Fruit fly (Drosophila melanogaster) whole organism, embryonic: ENCODE measurements around the gene CG3457.

Source experiments
- ATbp ChIP-seq: fragments of 200-800 bp; sonication (Bioruptor generic); optimal IDR thresholded peaks from 2 replicates; lab custom pipeline; 2017; ENCODE audit warnings: missing biosample characterization, mild to moderate bottlenecking, missing genetic modification characterization, missing genetic modification reagents
- Antp ChIP-seq: fragments of 200-800 bp; sonication (Bioruptor generic); optimal IDR thresholded peaks from 3 replicates; lab custom pipeline; 2016; ENCODE audit warnings: missing biosample characterization, missing genetic modification characterization
- CG1024 ChIP-seq: fragments of 200-800 bp; sonication (Bioruptor generic); IDR thresholded peaks from 2 replicates; pipeline ENCODE4 v1.3.6; 2022; ENCODE audit warnings: missing biosample characterization, missing genetic modification characterization
- CG10543 ChIP-seq: fragments of 200-800 bp; sonication (Bioruptor generic); optimal IDR thresholded peaks from 3 replicates; lab custom pipeline; 2017; ENCODE audit warnings: missing biosample characterization, mild to moderate bottlenecking, missing genetic modification characterization, moderate library complexity
- CG11695 ChIP-seq: fragments of 200-800 bp; sonication (Bioruptor generic); IDR thresholded peaks from 3 replicates; pipeline ENCODE4 v1.3.6; 2022; ENCODE audit warnings: missing biosample characterization, missing genetic modification characterization
- CG18262 ChIP-seq: fragments of 200-800 bp; optimal IDR thresholded peaks from 3 replicates; lab custom pipeline; 2019; ENCODE audit warnings: missing biosample characterization, mild to moderate bottlenecking, missing genetic modification characterization, moderate library complexity
- CG2889 ChIP-seq: fragments of 200-800 bp; sonication (Bioruptor generic); IDR thresholded peaks from 3 replicates; pipeline ENCODE4 v1.3.6; 2022; ENCODE audit warnings: missing biosample characterization, missing genetic modification characterization
- CG30020 ChIP-seq: fragments of 200-800 bp; optimal IDR thresholded peaks from 2 replicates; lab custom pipeline; 2019; ENCODE audit warnings: missing biosample characterization, mild to moderate bottlenecking, missing genetic modification characterization, moderate library complexity
- CG32772 ChIP-seq: fragments of 200-800 bp; sonication (Bioruptor generic); IDR thresholded peaks from 2 replicates; pipeline ENCODE4 v1.3.6; 2022; ENCODE audit warnings: missing biosample characterization, missing genetic modification characterization
- CG4328 ChIP-seq: fragments of 200-800 bp; sonication (Bioruptor generic); optimal IDR thresholded peaks from 3 replicates; lab custom pipeline; 2017; ENCODE audit warnings: missing biosample characterization, missing genetic modification reagents, missing genetic modification characterization
- CG4360 ChIP-seq: fragments of 200-800 bp; sonication (Bioruptor generic); IDR thresholded peaks from 2 replicates; pipeline ENCODE4 v1.3.6; 2022; ENCODE audit warnings: missing biosample characterization, missing genetic modification characterization
- CG5180 ChIP-seq: fragments of 200-800 bp; sonication (Bioruptor generic); optimal IDR thresholded peaks from 3 replicates; lab custom pipeline; 2017; ENCODE audit warnings: missing biosample characterization, missing genetic modification characterization, mild to moderate bottlenecking, moderate library complexity, missing genetic modification reagents
- CG6689 ChIP-seq: fragments of 200-800 bp; sonication (Bioruptor generic); IDR thresholded peaks from 2 replicates; pipeline ENCODE4 v1.3.6; 2022; ENCODE audit warnings: missing biosample characterization, missing genetic modification characterization
- CG7786 ChIP-seq: fragments of 200-800 bp; sonication (Bioruptor generic); optimal IDR thresholded peaks from 2 replicates; lab custom pipeline; 2016; ENCODE audit warnings: missing biosample characterization, missing genetic modification characterization
- CG8089 ChIP-seq: fragments of 200-800 bp; sonication (Bioruptor generic); optimal IDR thresholded peaks from 3 replicates; lab custom pipeline; 2016; ENCODE audit warnings: missing biosample characterization, missing genetic modification characterization
- CG8290 ChIP-seq, 3 experiments: fragments of 200-800 bp; sonication (Bioruptor generic); optimal IDR thresholded peaks; 2 replicates each; lab custom pipeline; 2016 to 2019; ENCODE audit warnings: missing biosample characterization in 3 of 3, missing genetic modification characterization in 3 of 3, mild to moderate bottlenecking in 2 of 3, moderate library complexity in 1 of 3
- CG9437 ChIP-seq: fragments of 200-800 bp; sonication (Bioruptor generic); optimal IDR thresholded peaks from 2 replicates; lab custom pipeline; 2018; ENCODE audit warnings: missing biosample characterization, mild to moderate bottlenecking, missing genetic modification characterization
- Camta ChIP-seq: fragments of 200-800 bp; sonication (Bioruptor generic); optimal IDR thresholded peaks from 2 replicates; lab custom pipeline; 2016; ENCODE audit warnings: missing biosample characterization, missing genetic modification characterization
- Deaf1 ChIP-seq: fragments of 200-800 bp; optimal IDR thresholded peaks from 3 replicates; lab custom pipeline; 2019; ENCODE audit warnings: missing biosample characterization, mild to moderate bottlenecking, missing genetic modification characterization, moderate library complexity
- Drgx ChIP-seq: fragments of 200-800 bp; sonication (Bioruptor generic); IDR thresholded peaks from 2 replicates; pipeline ENCODE4 v1.3.6; 2022; ENCODE audit warnings: missing biosample characterization, missing genetic modification characterization
- HmgD ChIP-seq: fragments of 200-800 bp; sonication (Bioruptor generic); optimal IDR thresholded peaks from 3 replicates; lab custom pipeline; 2016; ENCODE audit warnings: missing biosample characterization, missing genetic modification characterization
- Oli ChIP-seq: fragments of 200-800 bp; sonication (Bioruptor generic); optimal IDR thresholded peaks from 2 replicates; lab custom pipeline; 2018; ENCODE audit warnings: missing biosample characterization, mild to moderate bottlenecking, missing genetic modification characterization, moderate library complexity
- PHDP ChIP-seq: fragments of 200-800 bp; sonication (Bioruptor generic); optimal IDR thresholded peaks from 3 replicates; lab custom pipeline; 2018; ENCODE audit warnings: missing biosample characterization, mild to moderate bottlenecking, missing genetic modification characterization, moderate library complexity
- Scr ChIP-seq: fragments of 200-800 bp; sonication (Bioruptor generic); IDR thresholded peaks from 2 replicates; pipeline ENCODE4 v1.3.6; 2022; ENCODE audit warnings: missing biosample characterization, missing genetic modification characterization; ENCODE audit not compliant: partially characterized antibody
- Sox102F ChIP-seq: fragments of 200-800 bp; sonication (Bioruptor generic); optimal IDR thresholded peaks from 2 replicates; lab custom pipeline; 2018; ENCODE audit warnings: missing biosample characterization, mild to moderate bottlenecking, missing genetic modification characterization, moderate library complexity
- Xrp1 ChIP-seq: fragments of 200-800 bp; sonication (Bioruptor generic); IDR thresholded peaks from 2 replicates; pipeline ENCODE4 v1.3.6; 2022; ENCODE audit warnings: missing biosample characterization, missing genetic modification characterization
- abd-A ChIP-seq: fragments of 200-800 bp; sonication (Bioruptor generic); optimal IDR thresholded peaks from 3 replicates; lab custom pipeline; 2019; ENCODE audit warnings: missing biosample characterization, mild to moderate bottlenecking, missing genetic modification characterization, moderate library complexity
- chinmo ChIP-seq: fragments of 200-800 bp; sonication (Bioruptor generic); IDR thresholded peaks from 4 replicates; pipeline ENCODE4 v1.3.6; 2022; ENCODE audit warnings: missing biosample characterization, missing genetic modification characterization; ENCODE audit not compliant: partially characterized antibody
- ci ChIP-seq: fragments of 200-800 bp; sonication (Bioruptor generic); IDR thresholded peaks from 3 replicates; pipeline ENCODE4 v1.3.6; 2022; ENCODE audit warnings: missing biosample characterization, missing genetic modification characterization
- dan ChIP-seq: fragments of 200-800 bp; sonication (Bioruptor generic); IDR thresholded peaks from 2 replicates; pipeline ENCODE4 v1.3.6; 2022; ENCODE audit warnings: missing biosample characterization, missing genetic modification characterization
- danr ChIP-seq: fragments of 200-800 bp; sonication (Bioruptor generic); IDR thresholded peaks from 2 replicates; pipeline ENCODE4 v1.3.6; 2022; ENCODE audit warnings: missing biosample characterization, missing genetic modification characterization
- dm ChIP-seq: fragments of 200-800 bp; sonication (Bioruptor generic); optimal IDR thresholded peaks from 3 replicates; lab custom pipeline; 2016; ENCODE audit warnings: missing biosample characterization, missing genetic modification characterization
- dmrt11E ChIP-seq: fragments of 200-800 bp; sonication (Bioruptor generic); optimal IDR thresholded peaks from 3 replicates; lab custom pipeline; 2018; ENCODE audit warnings: missing biosample characterization, mild to moderate bottlenecking, missing genetic modification characterization, moderate library complexity
- eve ChIP-seq, 2 experiments: fragments of >200 bp; optimal IDR thresholded peaks; 2 replicates each; lab custom pipeline; 2017; ENCODE audit warnings: missing biosample characterization in 2 of 2, missing genetic modification characterization in 2 of 2
- hbn ChIP-seq: fragments of 200-800 bp; sonication (Bioruptor generic); IDR thresholded peaks from 2 replicates; pipeline ENCODE4 v1.3.6; 2022; ENCODE audit warnings: missing biosample characterization, missing genetic modification characterization; ENCODE audit not compliant: partially characterized antibody
- nerfin-1 ChIP-seq: fragments of 200-800 bp; sonication (Bioruptor generic); optimal IDR thresholded peaks from 3 replicates; lab custom pipeline; 2019; ENCODE audit warnings: missing biosample characterization, mild to moderate bottlenecking, missing genetic modification characterization, moderate library complexity
- nmo ChIP-seq: fragments of 200-800 bp; sonication (Bioruptor generic); optimal IDR thresholded peaks from 2 replicates; lab custom pipeline; 2018; ENCODE audit warnings: missing biosample characterization, mild to moderate bottlenecking, missing genetic modification characterization, moderate library complexity
- otp ChIP-seq: fragments of 200-800 bp; sonication (Bioruptor generic); IDR thresholded peaks from 3 replicates; pipeline ENCODE4, ENCODE4 v1.3.6; 2022; ENCODE audit warnings: missing biosample characterization, missing genetic modification characterization
- pan ChIP-seq, 4 experiments: fragments of >200 bp in 3 of 4; fragments of 200-800 bp in 1 of 4; sonication (Bioruptor generic) in 1 of 4; optimal IDR thresholded peaks in 3 of 4; IDR thresholded peaks in 1 of 4; 2 replicates each; pipeline versions ENCODE4 v1.3.6 to Lab custom; 2017 to 2022; ENCODE audit warnings: missing biosample characterization in 2 of 4, missing genetic modification characterization in 2 of 4, mixed read lengths in 1 of 4
- salm ChIP-seq: fragments of 200-800 bp; sonication (Bioruptor generic); optimal IDR thresholded peaks from 2 replicates; lab custom pipeline; 2018; ENCODE audit warnings: missing biosample characterization, mild to moderate bottlenecking, missing genetic modification characterization
- sd ChIP-seq: fragments of 200-800 bp; sonication (Bioruptor generic); optimal IDR thresholded peaks from 3 replicates; lab custom pipeline; 2018; ENCODE audit warnings: missing biosample characterization, mild to moderate bottlenecking, missing genetic modification characterization, moderate library complexity
- sens-2 ChIP-seq: fragments of 200-800 bp; sonication (Bioruptor generic); IDR thresholded peaks from 2 replicates; pipeline ENCODE4 v1.3.6; 2022; ENCODE audit warnings: missing biosample characterization, missing genetic modification characterization
- sim ChIP-seq: fragments of 200-800 bp; sonication (Bioruptor generic); IDR thresholded peaks from 2 replicates; pipeline ENCODE4 v1.3.6; 2022; ENCODE audit warnings: missing biosample characterization, missing genetic modification characterization
- sr ChIP-seq: fragments of 200-800 bp; sonication (Bioruptor generic); IDR thresholded peaks from 3 replicates; pipeline ENCODE4 v1.3.6; 2022; ENCODE audit warnings: missing biosample characterization, missing genetic modification characterization
- trem ChIP-seq: fragments of 200-800 bp; optimal IDR thresholded peaks from 3 replicates; lab custom pipeline; 2019; ENCODE audit warnings: missing biosample characterization, mild to moderate bottlenecking, missing genetic modification characterization, moderate library complexity
- ttk ChIP-seq: fragments of 200-800 bp; sonication (Bioruptor generic); IDR thresholded peaks from 2 replicates; pipeline ENCODE4 v2.1.2; 2022; ENCODE audit warnings: missing biosample characterization, missing genetic modification characterization

CG3457 gene

dm6 chrX:2218455-2218854 is 30.8 kb downstream of the CG3457 start:
- TF ChIP-seq nerfin-1 (tag; lab: Kevin White, UChicago) (no peak), trem (tag; lab: Kevin White, UChicago) (no peak), sr (peak; percentile 80), sd (tag; lab: Kevin White, UChicago) (peak; percentile 83)

dm6 chrX:2219246-2219645 is 31.6 kb downstream of the CG3457 start:
- TF ChIP-seq chinmo (GFP tag; lab: Robert Waterston, UW): 0 out of 4 replicates have a peak, but pooled peaks have one; percentile 21
- TF ChIP-seq sr: peak; percentile 46; the same call in 1 of the 3 replicates
- TF ChIP-seq CG11695 (GFP tag; lab: Robert Waterston, UW): no peak
- peak; percentile 18 for TF ChIP-seq Deaf1 (tag; lab: Kevin White, UChicago)
- peak; percentile 89 for TF ChIP-seq CG10543 (GFP tag; lab: Kevin White, UChicago)
- peak; percentile 58 for TF ChIP-seq CG4328 (GFP tag; lab: Kevin White, UChicago)
- peak; percentile 26 for TF ChIP-seq abd-A (tag; lab: Kevin White, UChicago)
- no peak for TF ChIP-seq salm (tag; lab: Kevin White, UChicago)
- no peak for TF ChIP-seq HmgD (GFP tag; lab: Kevin White, UChicago)
- no peak for TF ChIP-seq sens-2 (GFP tag; lab: Robert Waterston, UW)
- TF ChIP-seq sd (tag; lab: Kevin White, UChicago): peak; percentile 61

- TF ChIP-seq danr (GFP tag; lab: Robert Waterston, UW) (no peak), Scr (GFP tag; lab: Robert Waterston, UW) (no peak), Oli (peak; percentile 20), PHDP (tag; lab: Kevin White, UChicago) (peak; percentile 6), CG2889 (GFP tag; lab: Robert Waterston, UW) (no peak), pan (optimal IDR thresholded peaks at IDR 0.05; lab: Kevin White, UChicago) (no peak), pan (GFP tag; optimal IDR thresholded peaks at IDR 0.05 in 1 of 2, IDR thresholded peaks at IDR 0.05 in 1 of 2) (no peak), Sox102F (GFP tag; lab: Kevin White, UChicago) (peak; percentile 45), dan (GFP tag; lab: Robert Waterston, UW) (no peak), Antp (no peak), CG4328 (GFP tag; lab: Kevin White, UChicago) (no peak), CG8089 (GFP tag; lab: Kevin White, UChicago) (no peak), CG7786 (GFP tag; lab: Kevin White, UChicago) (no peak), Drgx (GFP tag; lab: Robert Waterston, UW) (peak; percentile 51), CG9437 (GFP tag; lab: Kevin White, UChicago) (no peak), CG18262 (tag; lab: Kevin White, UChicago) (peak; percentile 10), CG6689 (no peak), CG30020 (tag; lab: Kevin White, UChicago) (no peak), nmo (GFP tag; lab: Kevin White, UChicago) (peak; percentile 17), Camta (GFP tag; lab: Kevin White, UChicago) (no peak), Xrp1 (GFP tag; lab: Robert Waterston, UW) (peak; percentile 35; the same call in 1 of the 2 replicates), CG8290 (GFP tag; optimal IDR thresholded peaks at IDR 0.05; lab: Kevin White, UChicago) (no peak), CG8290 (tag; optimal IDR thresholded peaks at IDR 0.05; lab: Kevin White, UChicago) (no peak), CG1024 (no peak), CG5180 (GFP tag; lab: Kevin White, UChicago) (no peak), ttk (GFP tag; lab: Robert Waterston, UW) (0 out of 2 replicates have a peak, but pooled peaks have one; percentile 7), dm (GFP tag; lab: Kevin White, UChicago) (no peak), CG32772 (GFP tag; lab: Robert Waterston, UW) (peak; percentile 8; the same call in 1 of the 2 replicates), ci (GFP tag; lab: Robert Waterston, UW) (no peak), sim (GFP tag; lab: Robert Waterston, UW) (no peak), hbn (GFP tag; lab: Robert Waterston, UW) (no peak), CG4360 (GFP tag; lab: Robert Waterston, UW) (no peak), ATbp (peak; percentile 2), eve (GFP tag; optimal IDR thresholded peaks at IDR 0.05; lab: Kevin White, UChicago) (no peak), otp (GFP tag; lab: Robert Waterston, UW) (no peak), dmrt11E (no peak)
Observed at dm6 chrX:2219899-2220298, 32.3 kb downstream of the CG3457 start.
